Worm (Caenorhabditis elegans): ENCODE measurements around the gene C38H2.3.

- TF ChIP-seq W03F9.2 (tag; optimal IDR thresholded peaks at IDR 0.05) (peak; percentile 57), him-1 (tag; optimal IDR thresholded peaks at IDR 0.05) (no peak), dao-5 (tag; optimal IDR thresholded peaks at IDR 0.05) (no peak)
Observed at ce11 chrIII:10357598-10358186, 28.7 kb downstream of the C38H2.3 start, which contains the start of gene umps-1.

All from whole organism, L4/young adult.